Fruit fly (Drosophila melanogaster): ENCODE measurements around the gene CPT2.

DNA sequence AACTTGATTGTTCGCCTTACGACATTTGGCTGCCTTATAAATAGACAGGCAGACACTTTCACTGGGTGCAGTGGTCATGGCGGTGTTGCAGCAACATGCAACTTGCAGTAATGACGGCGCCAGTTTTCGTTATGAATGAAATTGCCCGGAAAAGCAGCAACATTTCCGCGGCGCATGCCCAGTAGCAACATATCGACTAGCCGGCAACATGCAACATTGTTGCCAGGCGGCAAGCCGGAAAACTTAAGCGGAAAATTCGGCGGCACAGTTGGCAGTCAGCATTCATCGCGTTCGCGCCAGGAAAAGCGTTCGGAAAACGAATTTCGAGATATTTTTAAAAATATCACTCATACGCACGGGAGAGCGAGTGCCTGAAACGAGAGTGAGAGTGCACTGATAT lies 20.6 kb downstream of the CPT2 start, which contains the start of gene FMRFaR:
- TF ChIP-seq luna (GFP tag; optimal IDR thresholded peaks at IDR 0.05) (no peak), CG30403 (GFP tag; optimal IDR thresholded peaks at IDR 0.05) (no peak), kni (GFP tag; optimal IDR thresholded peaks at IDR 0.05) (no peak), ab (GFP tag; optimal IDR thresholded peaks at IDR 0.05) (no peak), CG9817 (tag; optimal IDR thresholded peaks at IDR 0.05) (no peak), CoRest (tag; optimal IDR thresholded peaks at IDR 0.05) (no peak), pros (GFP tag; optimal IDR thresholded peaks at IDR 0.05) (no peak), h (optimal IDR thresholded peaks at IDR 0.05) (no peak), usp (GFP tag; optimal IDR thresholded peaks at IDR 0.05) (no peak), D19A (tag; optimal IDR thresholded peaks at IDR 0.05) (no peak), CG18764 (GFP tag; optimal IDR thresholded peaks at IDR 0.05) (no peak), gem (tag; optimal IDR thresholded peaks at IDR 0.05) (no peak), CG30020 (tag; optimal IDR thresholded peaks at IDR 0.05) (no peak), Nf-YA (GFP tag; IDR thresholded peaks at IDR 0.05) (no peak)
